Fruit fly (Drosophila melanogaster) whole organism, prepupa: ENCODE measurements around the gene CG15544.

Experiments used
- CG10669 ChIP-seq: fragments of 200-800 bp; sonication (Bioruptor generic); optimal IDR thresholded peaks from 3 replicates; lab custom pipeline; 2018; ENCODE audit warnings: missing biosample characterization, mild to moderate bottlenecking, missing genetic modification characterization, moderate library complexity
- CG11294 ChIP-seq: fragments of 200-800 bp; sonication (Bioruptor generic); IDR thresholded peaks from 2 replicates; pipeline ENCODE4 v1.3.6; 2022; ENCODE audit warnings: missing biosample characterization, missing genetic modification characterization
- CG11762 ChIP-seq: fragments of 200-800 bp; sonication (Bioruptor generic); optimal IDR thresholded peaks from 3 replicates; lab custom pipeline; 2016; ENCODE audit warnings: missing biosample characterization, missing genetic modification characterization; ENCODE audit not compliant: insufficient read depth
- CG15336 ChIP-seq: fragments of 200-800 bp; sonication (Bioruptor generic); IDR thresholded peaks from 2 replicates; pipeline ENCODE4 v1.3.6; 2022; ENCODE audit warnings: missing biosample characterization, missing genetic modification characterization
- CG1621 ChIP-seq: fragments of 200-800 bp; sonication (Bioruptor generic); optimal IDR thresholded peaks from 3 replicates; lab custom pipeline; 2018; ENCODE audit warnings: missing biosample characterization, mild to moderate bottlenecking, missing genetic modification characterization
- CG16779 ChIP-seq: fragments of 200-800 bp; sonication (Bioruptor generic); optimal IDR thresholded peaks from 3 replicates; lab custom pipeline; 2017; ENCODE audit warnings: missing biosample characterization, mild to moderate bottlenecking, missing genetic modification characterization
- CG3032 ChIP-seq: fragments of 200-800 bp; optimal IDR thresholded peaks from 2 replicates; lab custom pipeline; 2019; ENCODE audit warnings: missing biosample characterization, mild to moderate bottlenecking, missing genetic modification characterization, moderate library complexity
- CG31627 ChIP-seq: fragments of 200-800 bp; sonication (Bioruptor generic); optimal IDR thresholded peaks from 3 replicates; lab custom pipeline; 2016; ENCODE audit warnings: missing biosample characterization, missing genetic modification characterization
- CG32006 ChIP-seq: fragments of 200-800 bp; sonication (Bioruptor generic); optimal IDR thresholded peaks from 3 replicates; lab custom pipeline; 2017; ENCODE audit warnings: missing biosample characterization, mild to moderate bottlenecking, missing genetic modification characterization
- CG34406 ChIP-seq: fragments of 200-800 bp; sonication (Bioruptor generic); optimal IDR thresholded peaks from 3 replicates; lab custom pipeline; 2016; ENCODE audit warnings: missing biosample characterization, missing genetic modification characterization
- CG3919 ChIP-seq: fragments of 200-800 bp; sonication (Bioruptor generic); optimal IDR thresholded peaks from 3 replicates; lab custom pipeline; 2016; ENCODE audit warnings: missing biosample characterization, missing genetic modification characterization
- CG4318 ChIP-seq: fragments of 200-800 bp; sonication (Bioruptor generic); optimal IDR thresholded peaks from 3 replicates; lab custom pipeline; 2017; ENCODE audit warnings: missing biosample characterization, mild to moderate bottlenecking, missing genetic modification characterization
- CG6163 ChIP-seq: fragments of 200-800 bp; sonication (Bioruptor generic); IDR thresholded peaks from 3 replicates; pipeline ENCODE4 v1.3.6; 2022; ENCODE audit warnings: missing biosample characterization, missing genetic modification characterization
- CG6276 ChIP-seq: fragments of 200-800 bp; sonication (Bioruptor generic); optimal IDR thresholded peaks from 2 replicates; lab custom pipeline; 2017; ENCODE audit warnings: missing biosample characterization, mild to moderate bottlenecking, missing genetic modification characterization
- CG6792 ChIP-seq: fragments of 200-800 bp; sonication (Bioruptor generic); optimal IDR thresholded peaks from 3 replicates; lab custom pipeline; 2016; ENCODE audit warnings: missing biosample characterization, missing genetic modification characterization
- CG6808 ChIP-seq: fragments of 200-800 bp; sonication (Bioruptor generic); optimal IDR thresholded peaks from 3 replicates; lab custom pipeline; 2017; ENCODE audit warnings: missing biosample characterization, missing genetic modification characterization, mild to moderate bottlenecking, moderate library complexity, missing genetic modification reagents
- CG6854 ChIP-seq: fragments of 200-800 bp; sonication (Bioruptor generic); optimal IDR thresholded peaks from 2 replicates; lab custom pipeline; 2017; ENCODE audit warnings: missing biosample characterization, mild to moderate bottlenecking, missing genetic modification characterization
- CG7368 ChIP-seq: fragments of 200-800 bp; sonication (Bioruptor generic); optimal IDR thresholded peaks from 3 replicates; lab custom pipeline; 2016; ENCODE audit warnings: missing biosample characterization, missing genetic modification characterization
- CG8119 ChIP-seq: fragments of 200-800 bp; sonication (Bioruptor generic); IDR thresholded peaks from 3 replicates; pipeline ENCODE4 v1.3.6; 2022; ENCODE audit warnings: missing biosample characterization, missing genetic modification characterization
- CG9139 ChIP-seq: fragments of 200-800 bp; sonication (Bioruptor generic); optimal IDR thresholded peaks from 3 replicates; lab custom pipeline; 2017; ENCODE audit warnings: missing biosample characterization, mild to moderate bottlenecking, missing genetic modification characterization
- Eip78C ChIP-seq: fragments of 200-800 bp; sonication (Bioruptor generic); peaks from one replicate; lab custom pipeline; 2016; ENCODE audit warnings: missing biosample characterization, missing genetic modification characterization
- Ets21C ChIP-seq: fragments of 200-800 bp; sonication (Bioruptor generic); optimal IDR thresholded peaks from 3 replicates; lab custom pipeline; 2016; ENCODE audit warnings: missing biosample characterization, missing genetic modification characterization
- Ets96B ChIP-seq: fragments of 200-800 bp; optimal IDR thresholded peaks from 2 replicates; lab custom pipeline; 2019; ENCODE audit warnings: missing biosample characterization, mild to moderate bottlenecking, missing genetic modification characterization, moderate library complexity
- Gug ChIP-seq: fragments of 200-800 bp; sonication (Bioruptor generic); IDR thresholded peaks from 2 replicates; pipeline ENCODE4 v1.3.6; 2022; ENCODE audit warnings: missing biosample characterization, missing genetic modification characterization
- Hr4 ChIP-seq: fragments of 200-800 bp; sonication (Bioruptor generic); optimal IDR thresholded peaks from 3 replicates; lab custom pipeline; 2016; ENCODE audit warnings: missing biosample characterization, missing genetic modification characterization
- Lpt ChIP-seq: fragments of 200-800 bp; sonication (Bioruptor generic); optimal IDR thresholded peaks from 3 replicates; lab custom pipeline; 2016; ENCODE audit warnings: missing biosample characterization, missing genetic modification characterization
- Met ChIP-seq: fragments of 200-800 bp; sonication (Bioruptor generic); optimal IDR thresholded peaks from 3 replicates; lab custom pipeline; 2016; ENCODE audit warnings: missing biosample characterization, missing genetic modification characterization
- OdsH ChIP-seq: fragments of 200-800 bp; sonication (Bioruptor generic); optimal IDR thresholded peaks from 3 replicates; lab custom pipeline; 2016; ENCODE audit warnings: missing biosample characterization, missing genetic modification characterization
- Sox102F ChIP-seq: fragments of 200-800 bp; sonication (Bioruptor generic); optimal IDR thresholded peaks from 2 replicates; lab custom pipeline; 2016; ENCODE audit warnings: missing biosample characterization, mild to moderate bottlenecking, missing genetic modification characterization
- achi ChIP-seq: fragments of 200-800 bp; sonication (Bioruptor generic); optimal IDR thresholded peaks from 3 replicates; lab custom pipeline; 2016; ENCODE audit warnings: missing biosample characterization, missing genetic modification characterization
- acj6 ChIP-seq: fragments of 200-800 bp; sonication (Bioruptor generic); optimal IDR thresholded peaks from 3 replicates; lab custom pipeline; 2016; ENCODE audit warnings: missing biosample characterization, missing genetic modification characterization
- cyc ChIP-seq: fragments of 200-800 bp; sonication (Bioruptor generic); optimal IDR thresholded peaks from 3 replicates; lab custom pipeline; 2016; ENCODE audit warnings: missing biosample characterization, missing genetic modification characterization
- dac ChIP-seq: fragments of 200-800 bp; sonication (Bioruptor generic); optimal IDR thresholded peaks from 2 replicates; lab custom pipeline; 2017; ENCODE audit warnings: missing biosample characterization, mild to moderate bottlenecking, missing genetic modification characterization
- dsx ChIP-seq: fragments of 200-800 bp; optimal IDR thresholded peaks from 3 replicates; lab custom pipeline; 2019; ENCODE audit warnings: missing biosample characterization, mild to moderate bottlenecking, missing genetic modification characterization, moderate library complexity; ENCODE audit not compliant: poor library complexity, severe bottlenecking
- eg ChIP-seq: fragments of 200-800 bp; sonication (Bioruptor generic); IDR thresholded peaks from 3 replicates; pipeline ENCODE4 v1.3.6; 2022; ENCODE audit warnings: missing biosample characterization, missing genetic modification characterization
- esn ChIP-seq: fragments of 200-800 bp; sonication (Bioruptor generic); optimal IDR thresholded peaks from 2 replicates; lab custom pipeline; 2016; ENCODE audit warnings: missing biosample characterization, mild to moderate bottlenecking, missing genetic modification characterization, moderate library complexity
- fd59A ChIP-seq: fragments of 200-800 bp; sonication (Bioruptor generic); optimal IDR thresholded peaks from 2 replicates; lab custom pipeline; 2017; ENCODE audit warnings: missing biosample characterization, mild to moderate bottlenecking, missing genetic modification characterization, missing genetic modification reagents
- fd85E ChIP-seq: fragments of 200-800 bp; sonication (Bioruptor generic); optimal IDR thresholded peaks from 3 replicates; lab custom pipeline; 2016; ENCODE audit warnings: missing biosample characterization, missing genetic modification characterization
- fkh ChIP-seq: fragments of 200-800 bp; sonication (Bioruptor generic); optimal IDR thresholded peaks from 3 replicates; lab custom pipeline; 2017; ENCODE audit warnings: missing biosample characterization, mild to moderate bottlenecking, missing genetic modification characterization, moderate library complexity
- lz ChIP-seq: fragments of 200-800 bp; sonication (Bioruptor generic); optimal IDR thresholded peaks from 3 replicates; lab custom pipeline; 2016; ENCODE audit warnings: missing biosample characterization, missing genetic modification characterization
- net ChIP-seq: fragments of 200-800 bp; sonication (Bioruptor generic); optimal IDR thresholded peaks from 3 replicates; lab custom pipeline; 2016; ENCODE audit warnings: missing biosample characterization, missing genetic modification characterization
- pdm3 ChIP-seq: fragments of 200-800 bp; sonication (Bioruptor generic); optimal IDR thresholded peaks from 3 replicates; lab custom pipeline; 2016; ENCODE audit warnings: missing biosample characterization, missing genetic modification characterization
- spab ChIP-seq: fragments of 200-800 bp; sonication (Bioruptor generic); optimal IDR thresholded peaks from 2 replicates; lab custom pipeline; 2017; ENCODE audit warnings: missing biosample characterization, mild to moderate bottlenecking, missing genetic modification characterization, missing genetic modification reagents
- svp ChIP-seq: fragments of 200-800 bp; sonication (Bioruptor generic); peaks from one replicate; lab custom pipeline; 2016; ENCODE audit warnings: missing biosample characterization, missing genetic modification characterization
- topi ChIP-seq: fragments of 200-800 bp; sonication (Bioruptor generic); optimal IDR thresholded peaks from 3 replicates; lab custom pipeline; 2016; ENCODE audit warnings: missing biosample characterization, missing genetic modification characterization
- vri ChIP-seq: fragments of 200-800 bp; sonication (Bioruptor generic); optimal IDR thresholded peaks from 3 replicates; lab custom pipeline; 2016; ENCODE audit warnings: missing biosample characterization, mild to moderate bottlenecking, missing genetic modification characterization

CG15544 gene

DNA sequence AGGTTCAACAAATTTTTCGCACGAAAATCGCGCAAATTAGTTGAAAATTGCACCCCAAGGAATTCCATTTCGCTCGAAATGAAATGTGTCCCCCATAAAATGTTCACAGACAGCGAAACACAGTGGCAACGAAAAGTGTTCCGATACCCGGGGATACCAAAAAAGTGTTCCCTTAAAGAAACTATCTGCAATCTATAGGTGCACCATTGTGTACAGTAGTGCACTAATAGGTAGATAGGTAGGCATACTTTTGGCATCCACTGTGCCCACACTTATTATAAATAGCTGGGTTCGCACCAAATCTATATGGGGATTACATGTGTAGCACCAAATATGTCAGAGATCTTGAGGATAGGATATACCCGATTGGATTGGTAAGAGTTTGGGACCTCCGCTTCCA is 30.9 kb upstream of the CG15544 start (continued):
- TF ChIP-seq eg (GFP tag; lab: Robert Waterston, UW) (peak; percentile 86), CG1621 (peak; percentile 15), topi (GFP tag; lab: Kevin White, UChicago) (peak; percentile 41), CG6854 (GFP tag; lab: Kevin White, UChicago) (no peak), CG31627 (GFP tag; lab: Kevin White, UChicago) (peak; percentile 69), CG4318 (GFP tag; lab: Kevin White, UChicago) (peak; percentile 19), dsx (peak; percentile 43), svp (GFP tag; lab: Kevin White, UChicago) (peak; percentile 72), CG6163 (peak; percentile 64; the same call in 2 of the 3 replicates), fd85E (no peak), Sox102F (GFP tag; lab: Kevin White, UChicago) (peak; percentile 36), CG9139 (GFP tag; lab: Kevin White, UChicago) (no peak), achi (peak; percentile 34), Lpt (peak; percentile 12), esn (GFP tag; lab: Kevin White, UChicago) (peak; percentile 39), acj6 (GFP tag; lab: Kevin White, UChicago) (peak; percentile 54), Ets21C (GFP tag; lab: Kevin White, UChicago) (peak; percentile 16), vri (peak; percentile 31), lz (GFP tag; lab: Kevin White, UChicago) (peak; percentile 44), CG7368 (GFP tag; lab: Kevin White, UChicago) (no peak), CG6792 (peak; percentile 52), Met (peak; percentile 34), Ets96B (tag; lab: Kevin White, UChicago) (peak; percentile 41), CG34406 (peak; percentile 30), fd59A (GFP tag; lab: Kevin White, UChicago) (peak; percentile 23), CG6276 (peak; percentile 42), CG11762 (GFP tag; lab: Kevin White, UChicago) (no peak)
- TF ChIP-seq, all 60 proteins: peak for 47

DNA sequence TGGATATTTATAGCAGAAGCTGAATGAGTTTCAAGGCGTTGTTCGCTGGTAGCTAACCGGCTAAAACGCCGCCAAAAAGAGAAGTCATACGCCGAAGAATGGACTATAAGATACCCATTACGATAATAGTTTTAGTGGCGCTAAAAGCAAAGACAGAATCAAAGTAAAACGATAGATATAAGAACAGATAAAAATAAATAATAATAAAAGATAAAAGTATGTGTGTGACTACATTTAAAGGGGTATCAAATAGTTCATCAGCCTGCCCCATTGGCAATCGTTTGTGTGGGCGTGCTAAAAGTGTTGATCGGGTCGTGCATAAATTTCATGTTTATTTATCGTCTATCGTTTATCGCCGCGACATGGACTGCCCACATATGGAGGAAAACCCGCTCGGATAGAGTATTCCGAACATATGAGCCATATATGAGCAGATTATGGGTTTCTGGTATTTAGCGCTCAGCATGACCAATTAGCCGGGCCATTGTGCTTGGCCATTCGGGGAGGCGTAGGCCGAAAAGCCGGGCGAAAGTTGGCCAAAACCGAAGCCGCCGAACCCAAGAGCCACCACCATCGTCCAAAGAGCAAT is 30.2 kb upstream of the CG15544 start:
- no peak for TF ChIP-seq net (GFP tag; lab: Kevin White, UChicago)
- peak; percentile 5 for TF ChIP-seq OdsH (GFP tag; lab: Kevin White, UChicago)
- TF ChIP-seq spab, result no peak
- peak; percentile 21 for TF ChIP-seq CG4318 (GFP tag; lab: Kevin White, UChicago)
- peak; percentile 51 for TF ChIP-seq CG32006 (GFP tag; lab: Kevin White, UChicago)
- no peak for TF ChIP-seq CG10669 (GFP tag; lab: Kevin White, UChicago)
- TF ChIP-seq CG15336 (GFP tag; lab: Robert Waterston, UW), result peak; percentile 60
- 0 out of 2 replicates have a peak, but pooled peaks have one; percentile 30 for TF ChIP-seq CG11294 (GFP tag; lab: Robert Waterston, UW)
- TF ChIP-seq CG34406, result no peak
- no peak for TF ChIP-seq acj6 (GFP tag; lab: Kevin White, UChicago)
- no peak for TF ChIP-seq topi (GFP tag; lab: Kevin White, UChicago)
- TF ChIP-seq CG6808 (GFP tag; lab: Kevin White, UChicago), result no peak
- TF ChIP-seq cyc (GFP tag; lab: Kevin White, UChicago), result no peak
- peak; percentile 6 for TF ChIP-seq CG3919 (GFP tag; lab: Kevin White, UChicago)
- no peak for TF ChIP-seq pdm3 (GFP tag; lab: Kevin White, UChicago)
- TF ChIP-seq eg (GFP tag; lab: Robert Waterston, UW), result peak; percentile 67; the same call in 2 of the 3 replicates
- no peak for TF ChIP-seq CG16779 (tag; lab: Kevin White, UChicago)
- TF ChIP-seq CG7368 (GFP tag; lab: Kevin White, UChicago), result no peak
- TF ChIP-seq dac, result peak; percentile 6
- no peak for TF ChIP-seq CG3032 (tag; lab: Kevin White, UChicago)
- TF ChIP-seq dsx, result no peak
- TF ChIP-seq fd85E, result no peak
- peak; percentile 33; the same call in 1 of the 3 replicates for TF ChIP-seq CG6163
- TF ChIP-seq svp (GFP tag; lab: Kevin White, UChicago), result peak; percentile 45
- TF ChIP-seq Eip78C, result peak; percentile 67
- peak; percentile 42; the same call in 1 of the 3 replicates for TF ChIP-seq CG8119
- TF ChIP-seq lz (GFP tag; lab: Kevin White, UChicago), result no peak
- no peak for TF ChIP-seq Ets21C (GFP tag; lab: Kevin White, UChicago)
- no peak for TF ChIP-seq fkh (GFP tag; lab: Kevin White, UChicago)
- TF ChIP-seq Gug (GFP tag; lab: Robert Waterston, UW), result no peak
- TF ChIP-seq Hr4 (GFP tag; lab: Kevin White, UChicago), result peak; percentile 51
